Fruit fly (Drosophila melanogaster): ENCODE data around the gene CG4907.

CG4907 gene

DNA sequence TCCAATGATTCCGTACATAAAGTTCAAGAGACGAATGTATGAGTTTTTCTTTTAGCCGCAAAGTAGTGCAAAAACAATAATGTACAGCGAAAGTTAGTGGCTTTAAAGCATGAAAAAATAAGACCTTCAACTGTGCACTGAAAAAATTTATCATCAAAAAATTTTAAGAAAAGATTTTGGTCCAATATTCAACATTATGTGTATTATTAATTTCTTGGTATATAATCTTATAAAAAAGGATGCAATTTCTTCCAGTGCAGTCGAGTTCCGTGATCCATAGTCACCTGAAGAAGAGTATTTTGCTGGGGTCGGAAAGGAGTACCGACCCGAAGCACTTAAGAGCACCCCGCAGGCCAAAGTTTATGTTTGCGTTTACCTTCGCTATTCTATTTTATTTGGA lies 41.9 kb downstream of the CG4907 start (continued):
- peak; percentile 36; the same call in 1 of the 2 replicates for TF ChIP-seq ap (GFP tag; IDR thresholded peaks at IDR 0.05)
- TF ChIP-seq knrl (GFP tag; IDR thresholded peaks at IDR 0.05; ENCODE audit: partially characterized antibody) = no peak
- TF ChIP-seq CoRest (tag; optimal IDR thresholded peaks at IDR 0.05) = peak; percentile 23
- TF ChIP-seq NfI (GFP tag; optimal IDR thresholded peaks at IDR 0.05) = peak; percentile 7
- TF ChIP-seq Ets65A (GFP tag) = no peak
- TF ChIP-seq otp (GFP tag; IDR thresholded peaks at IDR 0.05) = 0 out of 3 replicates have a peak, but pooled peaks have one; percentile 22
- 0 out of 3 replicates have a peak, but pooled peaks have one; percentile 22 for TF ChIP-seq CG17361 (GFP tag; IDR thresholded peaks at IDR 0.05)
- peak; percentile 20 for TF ChIP-seq Oli (tag; optimal IDR thresholded peaks at IDR 0.05)
- no peak for TF ChIP-seq repo (GFP tag; optimal IDR thresholded peaks at IDR 0.05)
- TF ChIP-seq wor (GFP tag; IDR thresholded peaks at IDR 0.05) = 0 out of 2 replicates have a peak, but pooled peaks have one; percentile 34
- peak; percentile 82 for TF ChIP-seq slbo (GFP tag; IDR thresholded peaks at IDR 0.05)
- TF ChIP-seq Doc2 (GFP tag; IDR thresholded peaks at IDR 0.05) = no peak
- TF ChIP-seq Adf1 (GFP tag; IDR thresholded peaks at IDR 0.05) = 0 out of 2 replicates have a peak, but pooled peaks have one; percentile 13
- no peak for TF ChIP-seq gsb-n (tag; optimal IDR thresholded peaks at IDR 0.05)
- TF ChIP-seq mam (GFP tag; optimal IDR thresholded peaks at IDR 0.05) = no peak
- TF ChIP-seq CG13123 (GFP tag; optimal IDR thresholded peaks at IDR 0.05) = peak; percentile 4
- TF ChIP-seq ac (GFP tag; optimal IDR thresholded peaks at IDR 0.05) = no peak
- no peak for TF ChIP-seq CG17612 (GFP tag; IDR thresholded peaks at IDR 0.05)
- no peak for TF ChIP-seq gt (GFP tag; IDR thresholded peaks at IDR 0.05)
- 0 out of 2 replicates have a peak, but pooled peaks have one; percentile 4 for TF ChIP-seq CG10321 (GFP tag; IDR thresholded peaks at IDR 0.05)
- 0 out of 2 replicates have a peak, but pooled peaks have one; percentile 8 for TF ChIP-seq Rfx (GFP tag; IDR thresholded peaks at IDR 0.05)
- TF ChIP-seq CG9932 (GFP tag; IDR thresholded peaks at IDR 0.05) = peak; percentile 54
- peak; percentile 7 for TF ChIP-seq CG13424 (tag; optimal IDR thresholded peaks at IDR 0.05)

DNA sequence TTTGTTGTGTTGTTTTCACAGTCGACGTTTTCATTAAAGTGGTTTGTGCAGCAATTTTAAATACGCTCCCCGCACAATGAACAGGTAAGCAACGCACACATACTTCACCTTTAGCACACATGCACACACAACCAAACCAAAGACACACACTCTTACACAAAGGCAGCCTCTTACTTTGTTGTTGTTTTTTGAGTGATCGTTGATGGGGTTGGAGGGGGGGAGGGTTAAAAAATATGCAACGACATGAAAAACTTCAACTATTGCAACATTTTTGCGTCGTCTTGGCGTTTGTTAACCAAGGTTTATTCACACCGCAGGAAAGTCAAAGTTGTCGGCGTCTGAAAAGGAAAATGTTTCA lies 42.6 kb downstream of the CG4907 start:
- TF ChIP-seq stc (GFP tag; IDR thresholded peaks at IDR 0.05) = no peak
- 0 out of 3 replicates have a peak, but pooled peaks have one; percentile 1 for TF ChIP-seq ken (GFP tag; IDR thresholded peaks at IDR 0.05)
- peak; percentile 50; the same call in 1 of the 2 replicates for TF ChIP-seq CG4360 (GFP tag; IDR thresholded peaks at IDR 0.05)
- TF ChIP-seq crol (GFP tag; IDR thresholded peaks at IDR 0.05) = peak; percentile 42
- peak; percentile 61 for TF ChIP-seq cg (GFP tag; optimal IDR thresholded peaks at IDR 0.05)
- TF ChIP-seq CG7357 (GFP tag; IDR thresholded peaks at IDR 0.05) = no peak
- no peak for TF ChIP-seq CG32532 (GFP tag; IDR thresholded peaks at IDR 0.05)

DNA sequence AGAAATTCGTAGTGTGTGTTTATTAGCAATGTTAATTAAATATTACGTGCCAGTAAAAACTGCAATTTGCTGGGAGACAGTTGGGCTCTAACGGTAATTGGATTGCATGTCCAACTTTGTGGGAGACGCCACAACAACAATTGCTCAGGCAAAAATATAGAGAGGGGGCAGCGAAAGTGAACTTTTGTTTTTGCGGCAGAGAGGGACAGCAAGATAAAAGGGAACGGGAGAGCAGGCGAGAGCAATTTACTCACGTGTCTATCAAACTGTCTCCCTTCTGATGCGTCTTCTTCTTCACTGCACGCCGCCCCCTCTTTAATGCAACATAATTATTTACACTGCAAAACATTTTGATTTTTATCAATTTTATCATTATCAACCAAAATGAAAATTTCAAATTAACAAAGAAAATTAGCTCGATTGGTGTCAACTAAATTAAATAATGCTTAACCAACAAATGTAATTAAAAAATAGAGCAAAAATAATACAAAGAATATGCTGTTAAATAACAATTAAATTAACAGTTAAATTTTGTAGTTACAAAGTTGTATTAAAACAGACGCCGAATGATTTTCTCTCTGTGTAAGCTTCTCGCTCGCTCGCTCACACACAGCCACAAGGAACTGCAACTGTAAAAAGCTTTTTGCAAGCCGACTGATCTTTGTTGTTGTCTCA lies 43.1 kb downstream of the CG4907 start:
- no peak for TF ChIP-seq pzg (GFP tag; optimal IDR thresholded peaks at IDR 0.05)
- peak; percentile 68 for TF ChIP-seq CG12942 (GFP tag; optimal IDR thresholded peaks at IDR 0.05)
- no peak for TF ChIP-seq ftz-f1 (GFP tag; optimal IDR thresholded peaks at IDR 0.05)
- peak; percentile 69; the same call in 2 of the 3 replicates for TF ChIP-seq H15 (GFP tag; IDR thresholded peaks at IDR 0.05)
- peak; percentile 34 for TF ChIP-seq Jarid2 (GFP tag; optimal IDR thresholded peaks at IDR 0.05)
- TF ChIP-seq sob (GFP tag; IDR thresholded peaks at IDR 0.05) = peak; percentile 64
- peak; percentile 73 for TF ChIP-seq cwo (GFP tag; optimal IDR thresholded peaks at IDR 0.05)
- TF ChIP-seq Neu2 (GFP tag; optimal IDR thresholded peaks at IDR 0.05; ENCODE audit: borderline replicate concordance) = no peak
- peak; percentile 83 for TF ChIP-seq CoRest (tag; optimal IDR thresholded peaks at IDR 0.05)
- TF ChIP-seq cas (GFP tag; IDR thresholded peaks at IDR 0.05) = no peak
- TF ChIP-seq tx (GFP tag; optimal IDR thresholded peaks at IDR 0.05) = peak; percentile 42
- TF ChIP-seq jing (GFP tag; optimal IDR thresholded peaks at IDR 0.05) = peak; percentile 75
- peak; percentile 81 for TF ChIP-seq ind (GFP tag; optimal IDR thresholded peaks at IDR 0.05)
- peak; percentile 50; the same call in 1 of the 2 replicates for TF ChIP-seq peb (GFP tag; IDR thresholded peaks at IDR 0.05)
- TF ChIP-seq dmrt99B (tag; optimal IDR thresholded peaks at IDR 0.05) = peak; percentile 96
- TF ChIP-seq crol (GFP tag; IDR thresholded peaks at IDR 0.05) = peak; percentile 47; the same call in 1 of the 2 replicates
- TF ChIP-seq CG6175 (GFP tag; IDR thresholded peaks at IDR 0.05) = no peak
- no peak for TF ChIP-seq Hr39 (optimal IDR thresholded peaks at IDR 0.05)
- peak; percentile 51 for TF ChIP-seq BtbVII (GFP tag; optimal IDR thresholded peaks at IDR 0.05)
- TF ChIP-seq CG4282 (GFP tag; optimal IDR thresholded peaks at IDR 0.05) = no peak
- TF ChIP-seq CG9609 (GFP tag; optimal IDR thresholded peaks at IDR 0.05) = peak; percentile 66
- peak; percentile 45 for TF ChIP-seq CG8944 (GFP tag; optimal IDR thresholded peaks at IDR 0.05)

Measured in whole organism, embryonic.